Worm (Caenorhabditis elegans): ENCODE data around the gene set-19.

ce11 chrX:5680125-5680524 lies at the start of gene set-19:
- TF ChIP-seq him-1 (tag; optimal IDR thresholded peaks at IDR 0.05) (no peak), dao-5 (tag; optimal IDR thresholded peaks at IDR 0.05) (no peak), W03F9.2 (tag; optimal IDR thresholded peaks at IDR 0.05) (no peak)
